Fruit fly (Drosophila melanogaster) whole organism, embryonic: Measurements from ENCODE around the gene CG34289.

ENCODE experiments used
- Asciz ChIP-seq: fragments of 200-800 bp; sonication (Bioruptor generic); optimal IDR thresholded peaks from 2 replicates; lab custom pipeline; 2017; ENCODE audit warnings: missing biosample characterization, mild to moderate bottlenecking, missing genetic modification characterization, missing genetic modification reagents
- Atf6 ChIP-seq: fragments of 200-800 bp; sonication (Bioruptor generic); IDR thresholded peaks from 2 replicates; pipeline ENCODE4 v1.3.6; 2022; ENCODE audit warnings: missing biosample characterization, missing genetic modification characterization
- Bdp1 ChIP-seq: fragments of 200-800 bp; sonication (Bioruptor generic); optimal IDR thresholded peaks from 3 replicates; lab custom pipeline; 2016; ENCODE audit warnings: missing biosample characterization, missing genetic modification characterization
- Bteb2 ChIP-seq: fragments of 200-800 bp; sonication (Bioruptor generic); optimal IDR thresholded peaks from 2 replicates; lab custom pipeline; 2016; ENCODE audit warnings: missing biosample characterization, missing genetic modification characterization
- CG10366 ChIP-seq: fragments of 200-800 bp; sonication (Bioruptor generic); IDR thresholded peaks from 2 replicates; pipeline ENCODE4 v1.3.6; 2022; ENCODE audit warnings: missing biosample characterization, missing genetic modification characterization
- CG11504 ChIP-seq: fragments of 200-800 bp; sonication (Bioruptor generic); optimal IDR thresholded peaks from 3 replicates; lab custom pipeline; 2019; ENCODE audit warnings: missing biosample characterization, mild to moderate bottlenecking, missing genetic modification characterization, moderate library complexity
- CG11695 ChIP-seq: fragments of 200-800 bp; sonication (Bioruptor generic); IDR thresholded peaks from 3 replicates; pipeline ENCODE4 v1.3.6; 2022; ENCODE audit warnings: missing biosample characterization, missing genetic modification characterization
- CG12104 ChIP-seq: fragments of 200-800 bp; sonication (Bioruptor generic); optimal IDR thresholded peaks from 3 replicates; lab custom pipeline; 2016; ENCODE audit warnings: missing biosample characterization, missing genetic modification characterization
- CG15269 ChIP-seq: fragments of 200-800 bp; sonication (Bioruptor generic); optimal IDR thresholded peaks from 2 replicates; lab custom pipeline; 2018; ENCODE audit warnings: missing biosample characterization, mild to moderate bottlenecking, missing genetic modification characterization, moderate library complexity
- CG15696 ChIP-seq: fragments of 200-800 bp; sonication (Bioruptor generic); optimal IDR thresholded peaks from 2 replicates; lab custom pipeline; 2019; ENCODE audit warnings: missing biosample characterization, mild to moderate bottlenecking, missing genetic modification characterization, moderate library complexity
- CG1602 ChIP-seq: fragments of 200-800 bp; sonication (Bioruptor generic); optimal IDR thresholded peaks from 3 replicates; lab custom pipeline; 2016; ENCODE audit warnings: missing biosample characterization, missing genetic modification characterization
- CG16815 ChIP-seq: fragments of 200-800 bp; sonication (Bioruptor generic); optimal IDR thresholded peaks from 3 replicates; lab custom pipeline; 2017; ENCODE audit warnings: missing biosample characterization, mild to moderate bottlenecking, missing genetic modification characterization
- CG2120 ChIP-seq: fragments of 200-800 bp; sonication (Bioruptor generic); optimal IDR thresholded peaks from 3 replicates; lab custom pipeline; 2016; ENCODE audit warnings: missing biosample characterization, missing genetic modification characterization
- CG2202 ChIP-seq: fragments of 200-800 bp; sonication (Bioruptor generic); optimal IDR thresholded peaks from 2 replicates; lab custom pipeline; 2018; ENCODE audit warnings: missing biosample characterization, mild to moderate bottlenecking, missing genetic modification characterization
- CG3163 ChIP-seq: fragments of 200-800 bp; sonication (Bioruptor generic); optimal IDR thresholded peaks from 3 replicates; lab custom pipeline; 2016; ENCODE audit warnings: missing biosample characterization, missing genetic modification characterization
- CG3847 ChIP-seq: fragments of 200-800 bp; sonication (Bioruptor generic); IDR thresholded peaks from 2 replicates; pipeline ENCODE4 v1.3.6; 2022; ENCODE audit warnings: missing biosample characterization, missing genetic modification characterization
- CG6254 ChIP-seq: fragments of 200-800 bp; sonication (Bioruptor generic); optimal IDR thresholded peaks from 3 replicates; lab custom pipeline; 2017; ENCODE audit warnings: mild to moderate bottlenecking, missing biosample characterization, missing genetic modification reagents, missing genetic modification characterization
- CG7271 ChIP-seq: fragments of 200-800 bp; sonication (Bioruptor generic); optimal IDR thresholded peaks from 2 replicates; lab custom pipeline; 2018; ENCODE audit warnings: missing biosample characterization, mild to moderate bottlenecking, missing genetic modification characterization, moderate library complexity
- Chrac-16 ChIP-seq: fragments of 200-800 bp; sonication (Bioruptor generic); optimal IDR thresholded peaks from 3 replicates; lab custom pipeline; 2016; ENCODE audit warnings: missing biosample characterization, missing genetic modification characterization
- CkIIα-i1 ChIP-seq: fragments of 200-800 bp; sonication (Bioruptor generic); IDR thresholded peaks from 2 replicates; pipeline ENCODE4 v1.3.6; 2022; ENCODE audit warnings: missing biosample characterization, missing genetic modification characterization
- Deaf1 ChIP-seq: fragments of 200-800 bp; optimal IDR thresholded peaks from 3 replicates; lab custom pipeline; 2019; ENCODE audit warnings: missing biosample characterization, mild to moderate bottlenecking, missing genetic modification characterization, moderate library complexity
- ERR ChIP-seq: fragments of 200-800 bp; sonication (Bioruptor generic); optimal IDR thresholded peaks from 2 replicates; lab custom pipeline; 2016; ENCODE audit warnings: missing biosample characterization, missing genetic modification characterization
- Fer1 ChIP-seq: fragments of 200-800 bp; sonication (Bioruptor generic); optimal IDR thresholded peaks from 2 replicates; lab custom pipeline; 2017; ENCODE audit warnings: missing biosample characterization, mild to moderate bottlenecking, missing genetic modification characterization
- Fer3 ChIP-seq: fragments of 200-800 bp; sonication (Bioruptor generic); optimal IDR thresholded peaks from 2 replicates; lab custom pipeline; 2018; ENCODE audit warnings: missing biosample characterization, mild to moderate bottlenecking, missing genetic modification characterization, moderate library complexity
- Hand ChIP-seq: fragments of 200-800 bp; sonication (Bioruptor generic); optimal IDR thresholded peaks from 2 replicates; lab custom pipeline; 2017; ENCODE audit warnings: mild to moderate bottlenecking, missing biosample characterization, missing genetic modification reagents, missing genetic modification characterization
- HmgD ChIP-seq: fragments of 200-800 bp; sonication (Bioruptor generic); optimal IDR thresholded peaks from 3 replicates; lab custom pipeline; 2016; ENCODE audit warnings: missing biosample characterization, missing genetic modification characterization
- Hr3 ChIP-seq: fragments of 200-800 bp; sonication (Bioruptor generic); optimal IDR thresholded peaks from 3 replicates; lab custom pipeline; 2016; ENCODE audit warnings: missing biosample characterization, missing genetic modification characterization
- MESR4 ChIP-seq: fragments of 200-800 bp; sonication (Bioruptor generic); optimal IDR thresholded peaks from 2 replicates; lab custom pipeline; 2018; ENCODE audit warnings: missing biosample characterization, mild to moderate bottlenecking, missing genetic modification characterization, moderate library complexity
- Myb ChIP-seq: fragments of 200-800 bp; sonication (Bioruptor generic); optimal IDR thresholded peaks from 2 replicates; lab custom pipeline; 2016; ENCODE audit warnings: missing biosample characterization, missing genetic modification characterization
- NfI ChIP-seq: fragments of 200-800 bp; sonication (Bioruptor generic); optimal IDR thresholded peaks from 3 replicates; lab custom pipeline; 2018; ENCODE audit warnings: missing biosample characterization, mild to moderate bottlenecking, missing genetic modification characterization, moderate library complexity
- Opbp ChIP-seq: fragments of 200-800 bp; sonication (Bioruptor generic); IDR thresholded peaks from 3 replicates; pipeline ENCODE4 v1.3.6; 2022; ENCODE audit warnings: missing biosample characterization, missing genetic modification characterization; ENCODE audit not compliant: partially characterized antibody
- TFAM ChIP-seq: fragments of 200-800 bp; sonication (Bioruptor generic); optimal IDR thresholded peaks from 2 replicates; lab custom pipeline; 2017; ENCODE audit warnings: missing biosample characterization, missing genetic modification characterization, inconsistent platforms
- Xrp1 ChIP-seq: fragments of 200-800 bp; sonication (Bioruptor generic); IDR thresholded peaks from 2 replicates; pipeline ENCODE4 v1.3.6; 2022; ENCODE audit warnings: missing biosample characterization, missing genetic modification characterization
- abd-A ChIP-seq: fragments of 200-800 bp; sonication (Bioruptor generic); optimal IDR thresholded peaks from 3 replicates; lab custom pipeline; 2019; ENCODE audit warnings: missing biosample characterization, mild to moderate bottlenecking, missing genetic modification characterization, moderate library complexity
- aop ChIP-seq: fragments of 200-800 bp; sonication (Bioruptor generic); IDR thresholded peaks from 2 replicates; pipeline ENCODE4 v1.3.6; 2022; ENCODE audit warnings: missing biosample characterization, missing genetic modification characterization
- bbx ChIP-seq: fragments of 200-800 bp; sonication (Bioruptor generic); IDR thresholded peaks from 2 replicates; pipeline ENCODE4 v1.3.6; 2022; ENCODE audit warnings: missing biosample characterization, missing genetic modification characterization; ENCODE audit not compliant: partially characterized antibody
- cas ChIP-seq: fragments of 200-800 bp; sonication (Bioruptor generic); IDR thresholded peaks from 2 replicates; pipeline ENCODE4 v1.3.6; 2022; ENCODE audit warnings: missing biosample characterization, missing genetic modification characterization
- chif ChIP-seq, 2 experiments: fragments of 200-800 bp; sonication (Bioruptor generic); optimal IDR thresholded peaks; 3 replicates each; lab custom pipeline; 2016; ENCODE audit warnings: missing biosample characterization in 2 of 2, missing genetic modification characterization in 2 of 2
- chn ChIP-seq: fragments of 200-800 bp; sonication (Bioruptor generic); optimal IDR thresholded peaks from 2 replicates; lab custom pipeline; 2016; ENCODE audit warnings: missing biosample characterization, missing genetic modification characterization
- dati ChIP-seq: fragments of 200-800 bp; sonication (Bioruptor generic); IDR thresholded peaks from 2 replicates; pipeline ENCODE4 v1.3.6; 2022; ENCODE audit warnings: missing biosample characterization, missing genetic modification characterization
- dmrt11E ChIP-seq: fragments of 200-800 bp; sonication (Bioruptor generic); optimal IDR thresholded peaks from 3 replicates; lab custom pipeline; 2018; ENCODE audit warnings: missing biosample characterization, mild to moderate bottlenecking, missing genetic modification characterization, moderate library complexity
- emc ChIP-seq: fragments of 200-800 bp; sonication (Bioruptor generic); optimal IDR thresholded peaks from 2 replicates; lab custom pipeline; 2016; ENCODE audit warnings: missing biosample characterization, missing genetic modification characterization
- gsb-n ChIP-seq: fragments of 200-800 bp; sonication (Bioruptor generic); optimal IDR thresholded peaks from 3 replicates; lab custom pipeline; 2018; ENCODE audit warnings: missing biosample characterization, mild to moderate bottlenecking, missing genetic modification characterization
- jumu ChIP-seq: fragments of 200-800 bp; sonication (Bioruptor generic); optimal IDR thresholded peaks from 3 replicates; lab custom pipeline; 2016; ENCODE audit warnings: missing biosample characterization, missing genetic modification characterization
- ken ChIP-seq: fragments of 200-800 bp; sonication (Bioruptor generic); IDR thresholded peaks from 3 replicates; pipeline ENCODE4 v1.3.6; 2022; ENCODE audit warnings: missing biosample characterization, missing genetic modification characterization
- pum ChIP-seq: fragments of 200-800 bp; sonication (Bioruptor generic); optimal IDR thresholded peaks from 2 replicates; lab custom pipeline; 2016; ENCODE audit warnings: missing biosample characterization, missing genetic modification characterization
- ranshi ChIP-seq: fragments of 200-800 bp; sonication (Bioruptor generic); IDR thresholded peaks from 2 replicates; pipeline ENCODE4 v1.3.6; 2022; ENCODE audit warnings: missing biosample characterization, missing genetic modification characterization
- sisA ChIP-seq: fragments of 200-800 bp; sonication (Bioruptor generic); IDR thresholded peaks from 2 replicates; pipeline ENCODE4 v1.3.6; 2022; ENCODE audit warnings: missing biosample characterization, missing genetic modification characterization
- sob ChIP-seq: fragments of 200-800 bp; sonication (Bioruptor generic); IDR thresholded peaks from 2 replicates; pipeline ENCODE4 v1.3.6; 2022; ENCODE audit warnings: missing biosample characterization, missing genetic modification characterization
- sr ChIP-seq: fragments of 200-800 bp; sonication (Bioruptor generic); IDR thresholded peaks from 3 replicates; pipeline ENCODE4 v1.3.6; 2022; ENCODE audit warnings: missing biosample characterization, missing genetic modification characterization
- tgo ChIP-seq: fragments of 200-800 bp; sonication (Bioruptor generic); IDR thresholded peaks from 3 replicates; pipeline ENCODE4 v1.3.6; 2022; ENCODE audit warnings: missing biosample characterization, missing genetic modification characterization
- vnd ChIP-seq: fragments of 200-800 bp; sonication (Bioruptor generic); IDR thresholded peaks from 3 replicates; pipeline ENCODE4 v1.3.6; 2022; ENCODE audit warnings: missing biosample characterization, missing genetic modification characterization; ENCODE audit not compliant: partially characterized antibody

Gene CG34289

dm6 chr3R:23526069-23526468 lies 18.8 kb upstream of the CG34289 start (continued):
- TF ChIP-seq CG3163 (GFP tag; lab: Kevin White, UChicago) (no peak), Fer1 (no peak), CG3847 (GFP tag; lab: Robert Waterston, UW) (no peak), CkIIα-i1 (GFP tag; lab: Robert Waterston, UW) (no peak), CG15696 (tag; lab: Kevin White, UChicago) (no peak), Xrp1 (no peak), CG2202 (tag; lab: Kevin White, UChicago) (no peak), CG11695 (GFP tag; lab: Robert Waterston, UW) (no peak), Fer3 (tag; lab: Kevin White, UChicago) (peak; percentile 29), dmrt11E (no peak), Atf6 (GFP tag; lab: Robert Waterston, UW) (0 out of 2 replicates have a peak, but pooled peaks have one; percentile 39), ERR (no peak), MESR4 (GFP tag; lab: Kevin White, UChicago) (no peak), CG6254 (no peak), sisA (GFP tag; lab: Robert Waterston, UW) (peak; percentile 30; the same call in 1 of the 2 replicates), CG7271 (tag; lab: Kevin White, UChicago) (no peak), abd-A (no peak), Bdp1 (GFP tag; lab: Kevin White, UChicago) (no peak), dati (GFP tag; lab: Robert Waterston, UW) (no peak), sr (peak; percentile 71; the same call in 2 of the 3 replicates), pum (GFP tag; lab: Kevin White, UChicago) (no peak), CG15269 (tag; lab: Kevin White, UChicago) (peak; percentile 65), Myb (GFP tag; lab: Kevin White, UChicago) (no peak), chn (GFP tag; lab: Kevin White, UChicago) (no peak), CG2120 (no peak), ken (no peak), gsb-n (no peak), Asciz (GFP tag; lab: Kevin White, UChicago) (no peak), CG11504 (peak; percentile 28), chif (GFP tag; optimal IDR thresholded peaks at IDR 0.05; lab: Kevin White, UChicago) (no peak), vnd (GFP tag; lab: Robert Waterston, UW) (no peak), Bteb2 (no peak), Hr3 (GFP tag; lab: Kevin White, UChicago) (no peak), Hand (GFP tag; lab: Kevin White, UChicago) (no peak), sob (GFP tag; lab: Robert Waterston, UW) (peak; percentile 51), CG10366 (GFP tag; lab: Robert Waterston, UW) (no peak), ranshi (no peak), NfI (GFP tag; lab: Kevin White, UChicago) (no peak), jumu (GFP tag; lab: Kevin White, UChicago) (no peak), CG12104 (GFP tag; lab: Kevin White, UChicago) (no peak), CG16815 (GFP tag; lab: Kevin White, UChicago) (no peak), cas (GFP tag; lab: Robert Waterston, UW) (no peak), TFAM (no peak), emc (GFP tag; lab: Kevin White, UChicago) (no peak), Opbp (GFP tag; lab: Robert Waterston, UW) (no peak), bbx (GFP tag; lab: Robert Waterston, UW) (no peak), aop (GFP tag; lab: Robert Waterston, UW) (no peak), Chrac-16 (GFP tag; lab: Kevin White, UChicago) (no peak), tgo (GFP tag; lab: Robert Waterston, UW) (no peak; the same call in 2 of the 3 replicates), Deaf1 (tag; lab: Kevin White, UChicago) (no peak), CG1602 (no peak), HmgD (GFP tag; lab: Kevin White, UChicago) (no peak)
